Worm (Caenorhabditis elegans) whole organism, L4 larva: ENCODE data around the gene cgp-1.

Experiments
- dpl-1 ChIP-seq: fragments of 150-350 bp; optimal IDR thresholded peaks from 2 replicates; lab custom pipeline; 2014; ENCODE audit warnings: missing biosample characterization, missing genetic modification reagents, missing genetic modification characterization
- lsy-2 ChIP-seq, 2 experiments: fragments of 150-350 bp in 1 of 2; sonication (generic microtip) in 1 of 2; optimal IDR thresholded peaks; 2 replicates each; lab custom pipeline; 2014 to 2017; ENCODE audit warnings: missing biosample characterization in 2 of 2, missing genetic modification characterization in 2 of 2
- mes-2 ChIP-seq: sonication (generic microtip); optimal IDR thresholded peaks from 2 replicates; lab custom pipeline; 2016; ENCODE audit warnings: missing genotype, mild to moderate bottlenecking, missing genetic modification characterization, missing compliant biosample characterization; ENCODE audit not compliant: poor library complexity, severe bottlenecking
- nhr-77 ChIP-seq: fragments of 150-350 bp; optimal IDR thresholded peaks from 2 replicates; lab custom pipeline; 2014; ENCODE audit warnings: missing biosample characterization, missing genetic modification characterization

DNA sequence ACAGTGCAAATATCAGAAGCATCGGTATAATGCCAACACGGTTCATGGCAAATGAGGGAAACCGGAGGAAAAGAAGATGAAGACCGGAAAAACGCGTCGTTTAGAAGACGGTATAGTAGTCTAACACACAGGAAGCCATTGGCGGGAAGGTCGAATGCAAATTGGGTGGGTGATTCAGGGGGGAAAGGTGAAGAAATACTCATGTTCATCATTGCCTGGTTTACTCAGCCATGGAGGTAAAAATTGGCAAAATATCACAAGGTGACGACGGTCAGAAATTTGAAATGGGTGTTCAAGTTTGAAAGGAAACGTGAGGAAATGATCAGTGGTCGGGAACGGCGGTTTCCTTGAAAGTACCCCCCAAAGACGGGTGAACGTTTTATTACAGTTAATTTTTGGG lies 18.7 kb upstream of the cgp-1 start, which contains the start of gene W03F9.11:
- TF ChIP-seq dpl-1 (GFP tag; lab: Kevin White, UChicago), result no peak
- TF ChIP-seq nhr-77 (tag; lab: Kevin White, UChicago), result no peak
- no peak for TF ChIP-seq lsy-2 (tag; optimal IDR thresholded peaks at IDR 0.05; lab: Kevin White, UChicago)
- no peak for TF ChIP-seq mes-2 (tag; lab: Kevin White, UChicago)
